Worm (Caenorhabditis elegans) whole organism, L2 larva: ENCODE data around the gene ppm-2.
A peak's percentile ranks its signal among the peaks of the same experiment; 100 is the strongest.

Source experiments
- C34F6.9 ChIP-seq: fragments of 150-350 bp; optimal IDR thresholded peaks from 2 replicates; lab custom pipeline; 2014; ENCODE audit warnings: missing biosample characterization, missing genetic modification characterization
- F13H6.1 ChIP-seq: sonication (generic microtip); optimal IDR thresholded peaks from 2 replicates; lab custom pipeline; 2016; ENCODE audit warnings: missing genetic modification characterization, missing compliant biosample characterization
- R02D3.7 ChIP-seq: fragments of 150-350 bp; optimal IDR thresholded peaks from 2 replicates; lab custom pipeline; 2014; ENCODE audit warnings: missing biosample characterization, missing genetic modification characterization
- ZK546.5 ChIP-seq: sonication (generic microtip); optimal IDR thresholded peaks from 2 replicates; lab custom pipeline; 2017; ENCODE audit warnings: missing biosample characterization, missing genetic modification characterization
- alr-1 ChIP-seq: fragments of 150-350 bp; optimal IDR thresholded peaks from 2 replicates; lab custom pipeline; 2014; ENCODE audit warnings: missing biosample characterization, missing genetic modification characterization
- aly-2 ChIP-seq: fragments of 150-350 bp; optimal IDR thresholded peaks from 2 replicates; lab custom pipeline; 2014; ENCODE audit warnings: missing biosample characterization, missing genetic modification characterization
- ama-1 ChIP-seq: fragments of 150-350 bp; optimal IDR thresholded peaks from 2 replicates; lab custom pipeline; 2018; ENCODE audit warnings: inconsistent platforms
- ceh-16 ChIP-seq: fragments of 150-350 bp; optimal IDR thresholded peaks from 2 replicates; lab custom pipeline; 2014; ENCODE audit warnings: missing biosample characterization, missing genetic modification characterization
- ceh-82 ChIP-seq: fragments of 150-350 bp; optimal IDR thresholded peaks from 2 replicates; lab custom pipeline; 2014; ENCODE audit warnings: missing biosample characterization, missing genetic modification characterization
- egl-27 ChIP-seq: sonication (generic microtip); optimal IDR thresholded peaks from 3 replicates; lab custom pipeline; 2017; ENCODE audit warnings: missing biosample characterization, missing genetic modification reagents, missing genetic modification characterization
- elt-1 ChIP-seq: fragments of 150-350 bp; optimal IDR thresholded peaks from 2 replicates; lab custom pipeline; 2014; ENCODE audit warnings: missing biosample characterization, missing genetic modification characterization
- elt-3 ChIP-seq: sonication (generic microtip); optimal IDR thresholded peaks from 2 replicates; lab custom pipeline; 2017; ENCODE audit warnings: missing biosample characterization, missing genetic modification characterization
- fos-1 ChIP-seq: fragments of 150-350 bp; optimal IDR thresholded peaks from 2 replicates; lab custom pipeline; 2014; ENCODE audit warnings: missing biosample characterization, missing genetic modification characterization
- gmeb-1 ChIP-seq: fragments of 150-350 bp; optimal IDR thresholded peaks from 2 replicates; lab custom pipeline; 2014; ENCODE audit warnings: missing biosample characterization, missing genetic modification characterization
- lin-11 ChIP-seq: fragments of 150-350 bp; sonication (generic microtip); optimal IDR thresholded peaks from 2 replicates; lab custom pipeline; 2014; ENCODE audit warnings: missing biosample characterization, missing genetic modification characterization, inconsistent platforms, mixed read lengths
- lin-13 ChIP-seq: fragments of 150-350 bp; optimal IDR thresholded peaks from 2 replicates; lab custom pipeline; 2014; ENCODE audit warnings: missing biosample characterization, missing genetic modification reagents, missing genetic modification characterization
- lin-39 ChIP-seq: fragments of 150-350 bp; optimal IDR thresholded peaks from 2 replicates; lab custom pipeline; 2014; ENCODE audit warnings: missing biosample characterization, missing genetic modification reagents, missing genetic modification characterization
- lsy-2 ChIP-seq, 2 experiments: fragments of 150-350 bp in 1 of 2; sonication (generic microtip) in 1 of 2; optimal IDR thresholded peaks; 2 replicates each; lab custom pipeline; 2014 to 2017; ENCODE audit warnings: missing biosample characterization in 2 of 2, missing genetic modification characterization in 2 of 2
- mbf-1 ChIP-seq: sonication (generic microtip); optimal IDR thresholded peaks from 2 replicates; lab custom pipeline; 2017; ENCODE audit warnings: missing biosample characterization, missing genetic modification characterization
- nhr-11 ChIP-seq: fragments of 150-350 bp; optimal IDR thresholded peaks from 2 replicates; lab custom pipeline; 2014; ENCODE audit warnings: missing biosample characterization, missing genetic modification characterization
- nhr-129 ChIP-seq: fragments of 150-350 bp; optimal IDR thresholded peaks from 2 replicates; lab custom pipeline; 2014; ENCODE audit warnings: missing biosample characterization, missing genetic modification characterization
- nhr-21 ChIP-seq: fragments of 150-350 bp; optimal IDR thresholded peaks from 2 replicates; lab custom pipeline; 2014; ENCODE audit warnings: missing biosample characterization, missing genetic modification characterization
- nhr-23 ChIP-seq: fragments of 150-350 bp; optimal IDR thresholded peaks from 2 replicates; lab custom pipeline; 2014; ENCODE audit warnings: missing biosample characterization, missing genetic modification reagents, missing genetic modification characterization
- nhr-237 ChIP-seq: fragments of 150-350 bp; optimal IDR thresholded peaks from 2 replicates; lab custom pipeline; 2014; ENCODE audit warnings: missing biosample characterization, missing genetic modification characterization
- nhr-25 ChIP-seq: fragments of 150-350 bp; sonication (generic microtip); optimal IDR thresholded peaks from 3 replicates; lab custom pipeline; 2014; ENCODE audit warnings: missing biosample characterization, missing genetic modification characterization
- nhr-6 ChIP-seq: fragments of 150-350 bp; optimal IDR thresholded peaks from 2 replicates; lab custom pipeline; 2014; ENCODE audit warnings: missing biosample characterization, missing genetic modification characterization
- nhr-77 ChIP-seq: fragments of 150-350 bp; optimal IDR thresholded peaks from 2 replicates; lab custom pipeline; 2014; ENCODE audit warnings: missing biosample characterization, missing genetic modification characterization
- sma-3 ChIP-seq: sonication (generic microtip); optimal IDR thresholded peaks from 2 replicates; lab custom pipeline; 2016; ENCODE audit warnings: missing genetic modification reagents, missing genetic modification characterization, missing compliant biosample characterization
- sma-9 ChIP-seq, 2 experiments: fragments of 150-350 bp in 1 of 2; sonication (generic microtip) in 1 of 2; optimal IDR thresholded peaks; 2 replicates each; lab custom pipeline; 2014 to 2016; ENCODE audit warnings: missing genetic modification characterization in 2 of 2, mild to moderate bottlenecking in 1 of 2, missing biosample characterization in 1 of 2, missing compliant biosample characterization in 1 of 2, missing genetic modification reagents in 1 of 2, moderate library complexity in 1 of 2
- snpc-4 ChIP-seq: fragments of 150-350 bp; optimal IDR thresholded peaks from 2 replicates; lab custom pipeline; 2014; ENCODE audit warnings: missing biosample characterization, missing genetic modification characterization
- unc-39 ChIP-seq: fragments of 150-350 bp; optimal IDR thresholded peaks from 2 replicates; lab custom pipeline; 2014; ENCODE audit warnings: missing biosample characterization, missing genetic modification characterization
- unc-55 ChIP-seq: fragments of 150-350 bp; sonication (generic microtip); optimal IDR thresholded peaks from 3 replicates; lab custom pipeline; 2014; ENCODE audit warnings: missing biosample characterization, missing genetic modification reagents, missing genetic modification characterization
- unc-62 ChIP-seq: fragments of 150-350 bp; optimal IDR thresholded peaks from 2 replicates; lab custom pipeline; 2014; ENCODE audit warnings: missing biosample characterization, missing genetic modification reagents, missing genetic modification characterization
- ztf-1 ChIP-seq: fragments of 200-800 bp; sonication (Bioruptor generic); conservative IDR thresholded peaks from 2 replicates; pipeline ENCODE4 v1.3.6; 2022; ENCODE audit warnings: missing genetic modification characterization, missing compliant biosample characterization
- ztf-4 ChIP-seq: fragments of 150-350 bp; optimal IDR thresholded peaks from 2 replicates; lab custom pipeline; 2014; ENCODE audit warnings: missing biosample characterization, missing genetic modification characterization

The ppm-2 gene

ce11 chrIII:4649811-4650544 is at the start of gene ppm-2:
ppm-2 (plus strand) TSS chrIII:4650494.
- TF ChIP-seq ama-1 (lab: Kevin White, UChicago): peak; percentile 36
- TF ChIP-seq ztf-4 (tag; lab: Kevin White, UChicago): peak; percentile 7
- TF ChIP-seq gmeb-1: peak; percentile 52
- no peak for TF ChIP-seq aly-2 (tag; lab: Kevin White, UChicago)
- peak; percentile 35 for TF ChIP-seq fos-1 (tag; lab: Kevin White, UChicago)
- TF ChIP-seq nhr-11 (tag; lab: Kevin White, UChicago): no peak
- peak; percentile 64 for TF ChIP-seq sma-9 (GFP tag; optimal IDR thresholded peaks at IDR 0.05; lab: Kevin White, UChicago)
- no peak for TF ChIP-seq sma-9 (tag; optimal IDR thresholded peaks at IDR 0.05; lab: Kevin White, UChicago)
- no peak for TF ChIP-seq lin-39 (tag; lab: Kevin White, UChicago)
- TF ChIP-seq elt-1 (tag; lab: Kevin White, UChicago): no peak
- TF ChIP-seq sma-3 (GFP tag; lab: Kevin White, UChicago): peak; percentile 0

DNA sequence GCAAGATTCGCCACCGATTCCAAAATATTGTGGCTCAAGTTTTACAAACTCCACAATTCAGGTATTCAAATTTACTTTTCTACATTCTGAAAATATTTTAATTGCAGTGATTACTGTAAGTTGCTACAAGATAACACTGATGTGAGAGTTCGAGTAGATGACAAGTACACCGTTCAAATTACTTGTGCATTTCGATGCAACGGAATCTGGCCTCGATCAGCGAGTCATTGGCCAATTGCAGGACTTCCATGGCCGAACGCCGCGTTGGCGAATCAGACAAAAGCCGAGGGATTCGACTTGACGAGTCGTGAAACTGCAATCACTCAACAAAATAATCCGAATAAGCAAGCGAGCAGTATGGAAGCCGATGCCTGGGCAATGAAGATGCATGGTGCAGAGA is 49.0 kb upstream of the ppm-2 start:
- TF ChIP-seq lin-39 (tag; lab: Kevin White, UChicago) (no peak), ztf-1 (GFP tag; lab: Robert Waterston, UW) (no peak), lin-11 (no peak), nhr-23 (tag; lab: Kevin White, UChicago) (no peak), elt-1 (tag; lab: Kevin White, UChicago) (no peak), nhr-11 (tag; lab: Kevin White, UChicago) (no peak), R02D3.7 (tag; lab: Kevin White, UChicago) (no peak), mbf-1 (tag; lab: Kevin White, UChicago) (no peak), lsy-2 (tag; optimal IDR thresholded peaks at IDR 0.05; lab: Kevin White, UChicago) (no peak), alr-1 (tag; lab: Kevin White, UChicago) (no peak), nhr-237 (no peak), nhr-21 (tag; lab: Kevin White, UChicago) (no peak), unc-55 (GFP tag; lab: Kevin White, UChicago) (no peak), snpc-4 (tag; lab: Kevin White, UChicago) (no peak), C34F6.9 (tag; lab: Kevin White, UChicago) (no peak), gmeb-1 (no peak)

- TF ChIP-seq aly-2 (tag; lab: Kevin White, UChicago) (no peak), elt-1 (tag; lab: Kevin White, UChicago) (no peak), nhr-237 (no peak), lin-39 (tag; lab: Kevin White, UChicago) (no peak), ztf-1 (GFP tag; lab: Robert Waterston, UW) (no peak), lin-11 (no peak), lin-13 (GFP tag; lab: Kevin White, UChicago) (no peak), nhr-77 (tag; lab: Kevin White, UChicago) (no peak), egl-27 (tag; lab: Kevin White, UChicago) (no peak), ztf-4 (tag; lab: Kevin White, UChicago) (no peak), unc-55 (GFP tag; lab: Kevin White, UChicago) (no peak), unc-39 (tag; lab: Kevin White, UChicago) (no peak), C34F6.9 (tag; lab: Kevin White, UChicago) (no peak), R02D3.7 (tag; lab: Kevin White, UChicago) (no peak), alr-1 (tag; lab: Kevin White, UChicago) (no peak), nhr-25 (tag; lab: Kevin White, UChicago) (no peak)
- TF ChIP-seq, all 48 proteins: peak for 0
Observed at ce11 chrIII:4603837-4604236, 46.5 kb upstream of the ppm-2 start.

DNA sequence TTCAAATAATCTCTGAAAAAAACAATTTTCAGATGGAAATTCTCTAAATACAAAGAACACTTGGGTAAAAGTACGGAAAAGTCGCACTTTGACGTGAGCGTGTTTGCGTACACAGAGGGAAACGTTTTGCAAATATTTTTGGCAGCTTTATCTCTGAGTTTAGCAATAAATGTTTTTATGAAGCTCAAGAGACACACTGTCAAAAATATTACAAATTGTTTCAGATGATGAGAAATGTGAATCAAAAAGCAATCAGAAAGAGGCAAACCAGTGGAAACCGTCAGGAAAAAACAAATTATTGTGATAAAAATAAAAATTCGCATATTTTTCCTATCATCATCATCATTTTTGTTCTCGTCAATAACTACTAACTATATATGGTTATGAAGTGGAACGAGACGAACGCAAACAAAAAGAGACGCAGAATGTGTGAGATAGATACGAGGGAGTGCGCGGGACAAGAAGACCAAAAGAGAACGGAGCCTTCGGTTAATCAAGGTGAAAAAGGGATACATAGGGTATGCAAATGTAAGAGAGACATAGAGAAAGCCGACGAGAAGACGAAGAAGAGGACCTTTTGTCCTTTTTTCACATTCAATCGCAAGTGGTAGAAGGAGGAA is 37.9 kb upstream of the ppm-2 start, which contains the start of gene sel-2:
TSS of gene sel-2 (minus strand) at position 51 of the 620 bp plus-strand sequence.
- TF ChIP-seq ceh-16: no peak
- TF ChIP-seq nhr-6 (tag; lab: Kevin White, UChicago): no peak
- TF ChIP-seq fos-1 (tag; lab: Kevin White, UChicago): no peak
- no peak for TF ChIP-seq unc-62 (GFP tag; lab: Kevin White, UChicago)
- no peak for TF ChIP-seq snpc-4 (tag; lab: Kevin White, UChicago)
- TF ChIP-seq sma-9 (GFP tag; optimal IDR thresholded peaks at IDR 0.05; lab: Kevin White, UChicago): peak; percentile 50
- no peak for TF ChIP-seq sma-9 (tag; optimal IDR thresholded peaks at IDR 0.05; lab: Kevin White, UChicago)
- no peak for TF ChIP-seq R02D3.7 (tag; lab: Kevin White, UChicago)
- peak; percentile 47 for TF ChIP-seq nhr-25 (tag; lab: Kevin White, UChicago)
- TF ChIP-seq nhr-237: no peak
- TF ChIP-seq F13H6.1: peak; percentile 30
- no peak for TF ChIP-seq nhr-23 (tag; lab: Kevin White, UChicago)
- no peak for TF ChIP-seq ztf-1 (GFP tag; lab: Robert Waterston, UW)
- TF ChIP-seq lsy-2 (tag; optimal IDR thresholded peaks at IDR 0.05; lab: Kevin White, UChicago): peak in 1 of 2 experiments; percentile 36
- TF ChIP-seq nhr-129: peak; percentile 7
- no peak for TF ChIP-seq ztf-4 (tag; lab: Kevin White, UChicago)
- TF ChIP-seq C34F6.9 (tag; lab: Kevin White, UChicago): peak; percentile 65
- TF ChIP-seq ceh-82 (tag; lab: Kevin White, UChicago): no peak
- TF ChIP-seq unc-55 (GFP tag; lab: Kevin White, UChicago): peak; percentile 36
- no peak for TF ChIP-seq elt-3 (tag; lab: Kevin White, UChicago)
- no peak for TF ChIP-seq ZK546.5 (tag; lab: Kevin White, UChicago)
